Worm (Caenorhabditis elegans): ENCODE data around the gene Y32H12A.8.
A peak's percentile ranks its signal among the peaks of the same experiment; 100 is the strongest.

Y32H12A.8 gene

ce11 chrIII:5367995-5368899 is 37.6 kb downstream of the Y32H12A.8 start, which contains the start of gene dhs-9 (continued):
- TF ChIP-seq nhr-111 (GFP tag; optimal IDR thresholded peaks at IDR 0.05) (no peak), snpc-4 (tag; optimal IDR thresholded peaks at IDR 0.05) (no peak), ceh-32 (tag; optimal IDR thresholded peaks at IDR 0.05; ENCODE audit: poor library complexity) (no peak), saeg-2 (GFP tag; IDR thresholded peaks at IDR 0.05) (no peak), attf-4 (tag; optimal IDR thresholded peaks at IDR 0.05) (no peak), nhr-6 (tag; optimal IDR thresholded peaks at IDR 0.05) (peak; percentile 51), set-16 (GFP tag; IDR thresholded peaks at IDR 0.05) (no peak), dve-1 (tag; optimal IDR thresholded peaks at IDR 0.05; ENCODE audit: insufficient read depth) (peak; percentile 50), gei-8 (GFP tag; optimal IDR thresholded peaks at IDR 0.05) (no peak), dpl-1 (GFP tag; optimal IDR thresholded peaks at IDR 0.05) (no peak), spr-1 (tag; optimal IDR thresholded peaks at IDR 0.05) (no peak), F37D6.2 (tag; optimal IDR thresholded peaks at IDR 0.05) (no peak), F44E2.7 (GFP tag; IDR thresholded peaks at IDR 0.05) (no peak), mxl-3 (GFP tag; optimal IDR thresholded peaks at IDR 0.05) (no peak), nhr-42 (GFP tag; IDR thresholded peaks at IDR 0.05) (no peak), ceh-28 (tag; optimal IDR thresholded peaks at IDR 0.05) (no peak), mep-1 (tag; optimal IDR thresholded peaks at IDR 0.05) (peak; percentile 39), ceh-82 (tag; optimal IDR thresholded peaks at IDR 0.05) (no peak), F10B5.3 (tag; optimal IDR thresholded peaks at IDR 0.05) (no peak), nhr-102 (tag; optimal IDR thresholded peaks at IDR 0.05) (no peak), daf-12 (tag; optimal IDR thresholded peaks at IDR 0.05) (no peak), skn-1 (tag; optimal IDR thresholded peaks at IDR 0.05) (no peak), spr-3 (GFP tag; optimal IDR thresholded peaks at IDR 0.05) (no peak), D1046.2 (GFP tag; IDR thresholded peaks at IDR 0.05) (no peak), ZK546.5 (tag; optimal IDR thresholded peaks at IDR 0.05) (no peak), lin-15B (tag; optimal IDR thresholded peaks at IDR 0.05) (no peak), nhr-48 (tag; optimal IDR thresholded peaks at IDR 0.05) (no peak), zip-2 (tag; optimal IDR thresholded peaks at IDR 0.05) (no peak), egl-43 (GFP tag; IDR thresholded peaks at IDR 0.05) (no peak), ztf-7 (tag; optimal IDR thresholded peaks at IDR 0.05) (no peak), ama-1 (optimal IDR thresholded peaks at IDR 0.05) (peak; percentile 39), lir-3 (tag; optimal IDR thresholded peaks at IDR 0.05) (no peak), hlh-11 (tag; optimal IDR thresholded peaks at IDR 0.05) (peak; percentile 59), Y48G9A.11 (GFP tag; IDR thresholded peaks at IDR 0.05) (no peak), aha-1 (tag) (no peak), ZK337.2 (GFP tag; IDR thresholded peaks at IDR 0.05) (no peak), php-3 (GFP tag; IDR thresholded peaks at IDR 0.05) (no peak), T20F7.1 (GFP tag; optimal IDR thresholded peaks at IDR 0.05) (no peak)

ce11 chrIII:5361909-5362308 is 43.9 kb downstream of the Y32H12A.8 start, which contains the start of gene Y32H12A.1:
TSS of gene Y32H12A.1 (plus strand) at chrIII:5362209.
- TF ChIP-seq ZK546.5 (tag; optimal IDR thresholded peaks at IDR 0.05), result no peak
- no peak for TF ChIP-seq nhr-76 (tag; optimal IDR thresholded peaks at IDR 0.05)
- TF ChIP-seq mxl-2 (GFP tag; conservative IDR thresholded peaks at IDR 0.05), result no peak
- no peak for TF ChIP-seq madf-5 (GFP tag; IDR thresholded peaks at IDR 0.05)
- no peak for TF ChIP-seq hif-1 (tag; optimal IDR thresholded peaks at IDR 0.05)
- TF ChIP-seq lsy-2 (tag; optimal IDR thresholded peaks at IDR 0.05), result no peak
- no peak for TF ChIP-seq daf-12 (tag; optimal IDR thresholded peaks at IDR 0.05)
- no peak for TF ChIP-seq R02D3.7 (tag; optimal IDR thresholded peaks at IDR 0.05)
- TF ChIP-seq nhr-102 (tag; optimal IDR thresholded peaks at IDR 0.05), result no peak
- no peak for TF ChIP-seq ceh-28 (tag; optimal IDR thresholded peaks at IDR 0.05)
- no peak for TF ChIP-seq lin-15B (tag; optimal IDR thresholded peaks at IDR 0.05)
- no peak for TF ChIP-seq lin-38 (GFP tag; IDR thresholded peaks at IDR 0.05)
- no peak for TF ChIP-seq ctbp-1 (GFP tag; IDR thresholded peaks at IDR 0.05)
- no peak for TF ChIP-seq egl-43 (GFP tag; IDR thresholded peaks at IDR 0.05)
- TF ChIP-seq jun-1 (tag; optimal IDR thresholded peaks at IDR 0.05), result no peak
- no peak for TF ChIP-seq nhr-77 (tag; optimal IDR thresholded peaks at IDR 0.05)
- no peak for TF ChIP-seq fkh-10 (GFP tag; optimal IDR thresholded peaks at IDR 0.05)
- TF ChIP-seq tra-1 (GFP tag; IDR thresholded peaks at IDR 0.05), result no peak

Data from whole organism, L4 larva.